Worm (Caenorhabditis elegans) whole organism, L1 larva: Measurements from ENCODE around the gene melo-3.

Experiments
- C04F5.9 ChIP-seq: sonication (generic microtip); optimal IDR thresholded peaks from 2 replicates; lab custom pipeline; 2016; ENCODE audit warnings: missing genetic modification characterization, missing compliant biosample characterization
- C16A3.4 ChIP-seq: fragments of 150-350 bp; optimal IDR thresholded peaks from 2 replicates; lab custom pipeline; 2014; ENCODE audit warnings: missing biosample characterization, missing genetic modification characterization
- F16B12.6 ChIP-seq: fragments of 150-350 bp; optimal IDR thresholded peaks from 2 replicates; lab custom pipeline; 2014; ENCODE audit warnings: missing biosample characterization, missing genetic modification characterization
- Y116A8C.19 ChIP-seq: sonication (generic microtip); optimal IDR thresholded peaks from 2 replicates; lab custom pipeline; 2016; ENCODE audit warnings: missing compliant biosample characterization, missing genetic modification characterization, borderline replicate concordance
- aha-1 ChIP-seq: fragments of 150-350 bp; optimal IDR thresholded peaks from 2 replicates; lab custom pipeline; 2014; ENCODE audit warnings: missing biosample characterization, missing genetic modification characterization
- alr-1 ChIP-seq: fragments of 200-800 bp; sonication (Bioruptor generic); optimal IDR thresholded peaks from 2 replicates; lab custom pipeline; 2018; ENCODE audit warnings: borderline replicate concordance, mild to moderate bottlenecking, missing genetic modification characterization, missing compliant biosample characterization
- aly-2 ChIP-seq: fragments of 150-350 bp; optimal IDR thresholded peaks from 2 replicates; lab custom pipeline; 2014; ENCODE audit warnings: missing biosample characterization, missing genetic modification characterization
- ama-1 ChIP-seq: fragments of 150-350 bp; optimal IDR thresholded peaks from 2 replicates; lab custom pipeline; 2014
- ceh-63 ChIP-seq: fragments of 200-800 bp; sonication (Bioruptor generic); optimal IDR thresholded peaks from 2 replicates; lab custom pipeline; 2018; ENCODE audit warnings: mild to moderate bottlenecking, missing genetic modification characterization, missing compliant biosample characterization
- ceh-88 ChIP-seq: fragments of 200-800 bp; sonication (Bioruptor generic); IDR thresholded peaks from 2 replicates; pipeline ENCODE4 v1.3.6; 2022; ENCODE audit warnings: missing genetic modification characterization, missing compliant biosample characterization
- ceh-90 ChIP-seq: sonication (generic microtip); optimal IDR thresholded peaks from 2 replicates; lab custom pipeline; 2016; ENCODE audit warnings: missing genetic modification characterization, missing compliant biosample characterization
- dpl-1 ChIP-seq, 3 experiments: fragments of 150-350 bp in 2 of 3; sonication (generic microtip) in 1 of 3; optimal IDR thresholded peaks; 2 replicates each; lab custom pipeline; 2014 to 2017; ENCODE audit warnings: missing biosample characterization in 3 of 3, missing genetic modification characterization in 3 of 3, missing genetic modification reagents in 3 of 3
- dsc-1 ChIP-seq: sonication (generic microtip); optimal IDR thresholded peaks from 2 replicates; lab custom pipeline; 2016; ENCODE audit warnings: mild to moderate bottlenecking, missing genetic modification characterization, missing compliant biosample characterization
- efl-1 ChIP-seq, 4 experiments: fragments of 150-350 bp; optimal IDR thresholded peaks in 3 of 4; peaks in 1 of 4; 1 replicate in 1 of 4; 2 replicates in 3 of 4; lab custom pipeline; 2014; ENCODE audit warnings: missing biosample characterization in 2 of 4, missing genetic modification characterization in 2 of 4, missing genetic modification reagents in 2 of 4
- efl-3 ChIP-seq: fragments of 200-800 bp; sonication (Bioruptor generic); optimal IDR thresholded peaks from 2 replicates; lab custom pipeline; 2018; ENCODE audit warnings: mild to moderate bottlenecking, missing genetic modification characterization, missing compliant biosample characterization
- egl-13 ChIP-seq: sonication (generic microtip); optimal IDR thresholded peaks from 2 replicates; lab custom pipeline; 2016; ENCODE audit warnings: missing genotype, missing genetic modification reagents, missing genetic modification characterization, missing compliant biosample characterization
- fkh-4 ChIP-seq: sonication (generic microtip); optimal IDR thresholded peaks from 2 replicates; lab custom pipeline; 2016; ENCODE audit warnings: missing compliant biosample characterization, missing genetic modification characterization, borderline replicate concordance
- fos-1 ChIP-seq: fragments of 150-350 bp; optimal IDR thresholded peaks from 2 replicates; lab custom pipeline; 2014; ENCODE audit warnings: missing biosample characterization, missing genetic modification characterization
- grh-1 ChIP-seq: fragments of 200-800 bp; sonication (Bioruptor generic); IDR thresholded peaks from 2 replicates; pipeline ENCODE4 v1.3.6; 2022; ENCODE audit warnings: missing genetic modification reagents, missing genetic modification characterization, missing compliant biosample characterization
- hlh-4 ChIP-seq: sonication (generic microtip); optimal IDR thresholded peaks from 2 replicates; lab custom pipeline; 2016; ENCODE audit warnings: mild to moderate bottlenecking, missing genetic modification characterization, missing compliant biosample characterization
- jun-1 ChIP-seq: fragments of 150-350 bp; optimal IDR thresholded peaks from 2 replicates; lab custom pipeline; 2014; ENCODE audit warnings: missing biosample characterization, missing genetic modification reagents, missing genetic modification characterization
- lin-14 ChIP-seq: fragments of 200-800 bp; sonication (Bioruptor generic); optimal IDR thresholded peaks from 2 replicates; lab custom pipeline; 2018; ENCODE audit warnings: mild to moderate bottlenecking, missing genetic modification characterization, moderate library complexity, missing compliant biosample characterization
- lin-15B ChIP-seq: fragments of 150-350 bp; sonication (generic microtip); optimal IDR thresholded peaks from 3 replicates; lab custom pipeline; 2014; ENCODE audit warnings: missing biosample characterization, missing genetic modification characterization
- lin-35 ChIP-seq, 2 experiments: fragments of 150-350 bp; optimal IDR thresholded peaks; 2 replicates each; lab custom pipeline; 2014; ENCODE audit warnings: missing biosample characterization in 2 of 2, missing genetic modification characterization in 2 of 2, missing genetic modification reagents in 2 of 2
- lir-3 ChIP-seq: sonication (generic microtip); optimal IDR thresholded peaks from 2 replicates; lab custom pipeline; 2016; ENCODE audit warnings: mild to moderate bottlenecking, missing genetic modification characterization, moderate library complexity, missing compliant biosample characterization; ENCODE audit not compliant: poor library complexity
- lsy-2 ChIP-seq, 2 experiments: fragments of 150-350 bp; optimal IDR thresholded peaks; 2 replicates each; lab custom pipeline; 2014; ENCODE audit warnings: missing biosample characterization in 2 of 2, missing genetic modification characterization in 2 of 2
- mef-2 ChIP-seq: fragments of 150-350 bp; optimal IDR thresholded peaks from 2 replicates; lab custom pipeline; 2014; ENCODE audit warnings: missing biosample characterization, missing genetic modification characterization
- mep-1 ChIP-seq: fragments of 150-350 bp; optimal IDR thresholded peaks from 2 replicates; lab custom pipeline; 2014; ENCODE audit warnings: missing biosample characterization, missing genetic modification characterization
- nhr-28 ChIP-seq: fragments of 150-350 bp; optimal IDR thresholded peaks from 2 replicates; lab custom pipeline; 2014; ENCODE audit warnings: missing biosample characterization, missing genetic modification characterization
- nhr-47 ChIP-seq: sonication (generic microtip); optimal IDR thresholded peaks from 2 replicates; lab custom pipeline; 2016; ENCODE audit warnings: mild to moderate bottlenecking, missing genetic modification characterization, moderate library complexity, missing compliant biosample characterization
- nhr-71 ChIP-seq: sonication (generic microtip); optimal IDR thresholded peaks from 2 replicates; lab custom pipeline; 2016; ENCODE audit warnings: mild to moderate bottlenecking, missing genetic modification characterization, moderate library complexity, missing compliant biosample characterization
- nhr-76 ChIP-seq: sonication (generic microtip); optimal IDR thresholded peaks from 2 replicates; lab custom pipeline; 2017; ENCODE audit warnings: missing biosample characterization, missing genetic modification characterization
- nhr-84 ChIP-seq: sonication (generic microtip); optimal IDR thresholded peaks from 2 replicates; lab custom pipeline; 2017; ENCODE audit warnings: missing biosample characterization, missing genetic modification characterization
- nhr-90 ChIP-seq: sonication (generic microtip); optimal IDR thresholded peaks from 2 replicates; lab custom pipeline; 2016; ENCODE audit warnings: mild to moderate bottlenecking, missing genetic modification characterization, missing compliant biosample characterization; ENCODE audit not compliant: poor library complexity
- pax-3 ChIP-seq: fragments of 200-800 bp; sonication (Bioruptor generic); optimal IDR thresholded peaks from 2 replicates; lab custom pipeline; 2018; ENCODE audit warnings: mild to moderate bottlenecking, missing genetic modification characterization, moderate library complexity, missing compliant biosample characterization
- snu-23 ChIP-seq: sonication (generic microtip); optimal IDR thresholded peaks from 2 replicates; lab custom pipeline; 2016; ENCODE audit warnings: missing genetic modification characterization, missing compliant biosample characterization
- sptf-1 ChIP-seq: fragments of 150-350 bp; optimal IDR thresholded peaks from 2 replicates; lab custom pipeline; 2014; ENCODE audit warnings: missing biosample characterization, missing genetic modification characterization
- sup-37 ChIP-seq: fragments of 200-800 bp; sonication (Bioruptor generic); optimal IDR thresholded peaks from 2 replicates; lab custom pipeline; 2018; ENCODE audit warnings: mild to moderate bottlenecking, missing genetic modification characterization, missing compliant biosample characterization
- tbx-2 ChIP-seq: sonication (generic microtip); optimal IDR thresholded peaks from 2 replicates; lab custom pipeline; 2016; ENCODE audit warnings: missing genetic modification characterization, missing compliant biosample characterization
- tlp-1 ChIP-seq: fragments of 150-350 bp; optimal IDR thresholded peaks from 2 replicates; lab custom pipeline; 2014; ENCODE audit warnings: missing biosample characterization, missing genetic modification characterization
- unc-130 ChIP-seq: fragments of 150-350 bp; optimal IDR thresholded peaks from 2 replicates; lab custom pipeline; 2017; ENCODE audit warnings: missing biosample characterization, missing genetic modification characterization, inconsistent platforms
- unc-62 ChIP-seq: fragments of 150-350 bp; optimal IDR thresholded peaks from 2 replicates; lab custom pipeline; 2014; ENCODE audit warnings: missing biosample characterization, missing genetic modification reagents, missing genetic modification characterization
- unc-86 ChIP-seq: sonication (generic microtip); optimal IDR thresholded peaks from 2 replicates; lab custom pipeline; 2016; ENCODE audit warnings: missing genetic modification characterization, missing compliant biosample characterization
- zag-1 ChIP-seq: fragments of 150-350 bp; optimal IDR thresholded peaks from 2 replicates; lab custom pipeline; 2014; ENCODE audit warnings: missing biosample characterization, missing genetic modification characterization
- ztf-11 ChIP-seq, 2 experiments: sonication (generic microtip); optimal IDR thresholded peaks; 2 replicates each; lab custom pipeline; 2016 to 2017; ENCODE audit warnings: missing genetic modification characterization in 2 of 2, missing biosample characterization in 1 of 2, missing compliant biosample characterization in 1 of 2

melo-3 gene

DNA sequence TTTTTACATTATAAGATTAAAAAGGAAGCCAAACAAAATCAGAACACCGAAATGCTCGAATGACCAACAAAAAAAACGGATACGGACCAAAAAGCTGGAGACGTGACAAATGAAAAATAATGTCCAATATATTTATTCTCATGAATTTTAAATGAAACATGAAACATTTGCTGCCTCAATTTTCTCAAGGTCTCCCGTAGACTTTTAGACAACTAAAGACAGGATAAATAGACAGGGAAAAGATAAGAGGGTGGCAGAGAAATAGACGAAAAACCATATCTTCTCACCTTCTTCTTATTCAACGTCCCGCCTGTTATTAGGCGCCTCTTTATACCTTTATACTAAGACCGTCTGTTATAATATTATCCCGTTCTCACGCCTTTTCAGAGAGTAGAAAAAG is 20.9 kb downstream of the melo-3 start (continued):
- TF ChIP-seq hlh-4 (tag; lab: Kevin White, UChicago) = no peak
- TF ChIP-seq mep-1 = peak; percentile 4
- no peak for TF ChIP-seq ama-1 (lab: Kevin White, UChicago)
- TF ChIP-seq fkh-4 (tag; lab: Kevin White, UChicago) = no peak
- no peak for TF ChIP-seq dsc-1
- TF ChIP-seq nhr-28 (tag; lab: Kevin White, UChicago) = no peak
- TF ChIP-seq F16B12.6 (tag; lab: Kevin White, UChicago) = no peak
- no peak for TF ChIP-seq tbx-2 (tag; lab: Kevin White, UChicago)
- no peak for TF ChIP-seq nhr-47
- peak; percentile 48 for TF ChIP-seq nhr-71 (tag; lab: Kevin White, UChicago)
- no peak for TF ChIP-seq nhr-84 (tag; lab: Kevin White, UChicago)

DNA sequence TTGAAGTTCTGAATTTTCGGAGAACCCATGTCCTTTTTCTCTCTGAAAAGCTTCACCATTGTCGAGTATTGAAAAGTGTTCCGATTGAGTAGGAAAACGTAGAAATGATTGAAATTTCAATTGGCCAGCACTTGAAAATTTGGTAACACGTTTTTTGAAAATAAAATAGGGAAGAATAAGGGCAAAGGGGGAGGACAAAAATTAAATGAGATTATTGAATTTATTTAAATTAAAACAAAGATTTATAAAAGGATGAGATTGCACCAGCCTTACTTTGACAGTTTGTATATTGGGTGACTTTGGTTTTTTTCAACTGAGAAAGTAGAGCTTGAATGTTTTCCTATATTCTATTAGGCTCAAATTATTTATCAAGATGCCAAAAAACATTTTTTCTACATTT is 22.5 kb downstream of the melo-3 start, which contains the start of gene obr-2:
Gene obr-2, minus strand, starts transcription at position 101 of the 400 bp plus-strand sequence.
- TF ChIP-seq snu-23 (GFP tag; lab: Kevin White, UChicago) = no peak
- no peak for TF ChIP-seq ztf-11 (tag; optimal IDR thresholded peaks at IDR 0.05; lab: Kevin White, UChicago)
- no peak for TF ChIP-seq tlp-1 (tag; lab: Kevin White, UChicago)
- TF ChIP-seq efl-1 (optimal IDR thresholded peaks at IDR 0.05; lab: Kevin White, UChicago) = no peak
- no peak for TF ChIP-seq efl-1 (GFP tag; optimal IDR thresholded peaks at IDR 0.05 in 1 of 2; lab: Kevin White, UChicago)
- TF ChIP-seq grh-1 (GFP tag; lab: Robert Waterston, UW) = no peak
- TF ChIP-seq egl-13 (tag; lab: Kevin White, UChicago) = no peak
- TF ChIP-seq nhr-90 (tag; lab: Kevin White, UChicago) = no peak
- no peak for TF ChIP-seq ceh-88 (GFP tag; lab: Robert Waterston, UW)
- no peak for TF ChIP-seq C04F5.9
- TF ChIP-seq lin-15B (tag; lab: Kevin White, UChicago) = no peak
- no peak for TF ChIP-seq ceh-90 (tag; lab: Kevin White, UChicago)
- no peak for TF ChIP-seq pax-3 (tag; lab: Kevin White, UChicago)
- TF ChIP-seq unc-86 (tag; lab: Kevin White, UChicago) = no peak
- TF ChIP-seq mef-2 = no peak

DNA sequence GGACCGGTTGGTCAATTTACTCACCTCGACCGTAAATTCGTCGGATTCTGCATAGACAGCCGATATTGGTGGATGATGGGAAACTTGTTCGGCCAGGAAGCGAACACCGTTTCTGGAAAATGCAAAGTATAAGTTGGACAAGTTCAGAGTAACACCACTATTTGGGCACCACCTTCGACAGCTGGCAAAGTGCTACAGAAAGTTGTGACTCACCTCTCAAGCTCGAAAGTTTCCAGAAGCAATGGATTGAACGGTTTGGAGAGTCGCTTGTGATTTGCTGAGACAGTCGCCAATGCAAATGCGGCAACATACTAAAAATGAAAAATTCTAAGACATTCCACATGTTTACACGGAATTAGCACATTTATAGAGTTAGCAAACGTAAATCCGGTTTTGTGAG is 23.3 kb downstream of the melo-3 start:
- no peak for TF ChIP-seq dpl-1 (GFP tag; optimal IDR thresholded peaks at IDR 0.05; lab: Kevin White, UChicago)
- no peak for TF ChIP-seq zag-1 (tag; lab: Kevin White, UChicago)
- TF ChIP-seq lsy-2 (tag; optimal IDR thresholded peaks at IDR 0.05; lab: Kevin White, UChicago) = no peak
- TF ChIP-seq C16A3.4 (tag; lab: Kevin White, UChicago) = no peak
- no peak for TF ChIP-seq ceh-63 (GFP tag; lab: Kevin White, UChicago)
- TF ChIP-seq sptf-1 (tag; lab: Kevin White, UChicago) = no peak
- TF ChIP-seq snu-23 (GFP tag; lab: Kevin White, UChicago) = no peak

DNA sequence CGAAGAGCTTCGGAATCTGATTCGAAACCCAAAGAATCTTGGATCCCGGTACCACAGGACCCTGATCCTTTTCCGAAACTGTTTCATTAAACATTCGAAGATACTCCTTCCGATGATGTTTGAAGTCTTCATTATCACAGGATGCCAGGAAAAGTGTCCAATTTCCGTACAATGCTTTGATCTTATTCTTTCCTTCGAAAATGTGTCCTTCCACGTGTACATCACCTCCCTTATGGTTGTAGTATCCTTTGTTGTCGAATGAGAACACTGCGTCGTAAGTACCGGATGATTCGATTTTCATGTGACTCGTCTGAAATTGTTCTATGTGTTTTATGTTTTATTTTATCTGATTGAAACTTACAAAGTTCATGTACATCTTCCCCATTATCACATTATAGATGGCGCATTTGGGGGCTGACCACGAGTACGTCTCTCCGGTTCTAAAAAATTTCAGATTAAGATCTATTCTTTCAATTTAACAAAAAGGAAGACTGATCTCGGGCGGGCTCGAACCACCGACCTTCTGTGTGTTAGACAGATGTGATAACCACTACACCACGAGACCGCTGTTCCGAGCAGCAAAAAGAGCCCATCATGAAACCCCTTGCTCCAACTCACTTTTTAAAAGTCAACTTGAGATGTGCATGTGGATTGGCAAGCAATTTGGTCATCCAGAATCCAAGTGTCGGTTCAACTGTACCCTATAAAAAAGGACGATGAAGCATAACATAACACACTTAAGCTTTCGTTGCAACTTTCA is 23.9 kb downstream of the melo-3 start:
- TF ChIP-seq lir-3 (tag; lab: Kevin White, UChicago) (no peak), aha-1 (tag; lab: Kevin White, UChicago) (no peak), snu-23 (GFP tag; lab: Kevin White, UChicago) (peak; percentile 29), fos-1 (no peak), alr-1 (no peak), sup-37 (no peak), ceh-63 (GFP tag; lab: Kevin White, UChicago) (no peak), Y116A8C.19 (tag; lab: Kevin White, UChicago) (no peak), egl-13 (tag; lab: Kevin White, UChicago) (no peak), nhr-76 (no peak), efl-3 (GFP tag; lab: Kevin White, UChicago) (no peak), mep-1 (no peak), nhr-71 (tag; lab: Kevin White, UChicago) (peak; percentile 36), ceh-90 (tag; lab: Kevin White, UChicago) (no peak), nhr-90 (tag; lab: Kevin White, UChicago) (no peak), hlh-4 (tag; lab: Kevin White, UChicago) (no peak), lin-14 (GFP tag; lab: Kevin White, UChicago) (peak; percentile 20), unc-62 (GFP tag; lab: Kevin White, UChicago) (no peak), C16A3.4 (tag; lab: Kevin White, UChicago) (no peak), aly-2 (no peak), jun-1 (no peak), lin-35 (GFP tag; optimal IDR thresholded peaks at IDR 0.05; lab: Kevin White, UChicago) (peak in 1 of 2 experiments; percentile 18), unc-130 (tag; lab: Kevin White, UChicago) (no peak), nhr-47 (peak; percentile 12)
